Fruit fly (Drosophila melanogaster) Kc167 (cell line): Measurements from ENCODE around the gene eca.

ENCODE experiments used
- h ChIP-seq: fragments of >200 bp; optimal IDR thresholded peaks from 3 replicates; lab custom pipeline; 2018; ENCODE audit warnings: missing external identifiers
- insv ChIP-seq: fragments of >200 bp; optimal IDR thresholded peaks from 3 replicates; lab custom pipeline; 2018; ENCODE audit warnings: missing external identifiers
- psq ChIP-seq: fragments of >200 bp; optimal IDR thresholded peaks from 2 replicates; lab custom pipeline; 2017; ENCODE audit warnings: missing external identifiers

DNA sequence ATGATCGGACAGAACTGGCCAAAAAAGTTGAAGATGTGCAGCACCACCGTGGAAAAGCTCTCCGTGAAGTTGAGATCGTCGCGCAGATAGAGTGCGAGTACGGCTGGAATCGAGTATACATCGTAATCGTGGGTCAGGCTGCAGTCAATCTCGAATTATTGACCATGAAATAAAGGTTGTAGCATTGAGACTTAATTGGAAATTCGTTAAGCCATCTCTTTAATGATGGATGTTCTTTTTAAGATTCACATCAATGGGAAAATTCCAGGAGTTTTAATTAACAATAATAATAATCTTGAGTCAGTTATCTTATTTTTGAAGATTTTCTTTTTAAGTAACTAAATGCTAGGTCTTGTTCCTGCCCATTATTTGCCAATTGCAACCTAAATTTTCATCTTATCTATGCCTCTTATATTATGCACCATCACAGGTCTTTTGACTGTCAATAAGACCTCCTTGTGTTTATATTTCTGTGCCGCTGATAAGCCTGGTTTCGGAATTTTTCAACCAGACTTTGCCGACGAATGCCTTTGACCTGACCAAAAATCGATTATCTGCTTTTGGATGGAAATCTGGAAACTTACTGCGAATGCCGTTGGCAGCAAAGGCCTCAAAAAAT, 2.1 kb downstream of the eca start:
- TF ChIP-seq psq (lab: Kevin White, UChicago): no peak
- no peak for TF ChIP-seq insv (lab: Kevin White, UChicago)
- no peak for TF ChIP-seq h (lab: Kevin White, UChicago)
